Worm (Caenorhabditis elegans): Measurements from ENCODE around the gene str-6.
"Not testable (repeated sequence)": the region's sequence is repeated elsewhere in the genome, so short reads cannot be mapped to it uniquely, and the experiment has no call there.

The str-6 gene

ce11 chrV:15773941-15774340, 23.9 kb upstream of the str-6 start:
- no peak for TF ChIP-seq tab-1 (GFP tag; IDR thresholded peaks at IDR 0.05)
- TF ChIP-seq ztf-23 (GFP tag; IDR thresholded peaks at IDR 0.05), result no peak
- TF ChIP-seq cog-1 (tag; optimal IDR thresholded peaks at IDR 0.05), result no peak

- TF ChIP-seq ref-1 (GFP tag; conservative IDR thresholded peaks at IDR 0.05) (no peak), ztf-23 (GFP tag; IDR thresholded peaks at IDR 0.05) (no peak), klf-2 (GFP tag; conservative IDR thresholded peaks at IDR 0.05) (no peak), tab-1 (GFP tag; IDR thresholded peaks at IDR 0.05) (no peak), ztf-29 (GFP tag; IDR thresholded peaks at IDR 0.05) (no peak), flt-1 (GFP tag; IDR thresholded peaks at IDR 0.05) (no peak), med-1 (GFP tag; optimal IDR thresholded peaks at IDR 0.05; ENCODE audit: insufficient read depth) (no peak), T22C8.4 (GFP tag; IDR thresholded peaks at IDR 0.05) (no peak), cog-1 (tag; optimal IDR thresholded peaks at IDR 0.05) (no peak)
Observed at ce11 chrV:15773141-15773540, 23.1 kb upstream of the str-6 start, which contains the start of gene nhr-60. nhr-60 (minus strand) TSS chrV:15773241.

ce11 chrV:15769072-15769471, 19.0 kb upstream of the str-6 start, which contains the start of gene F57A10.4:
F57A10.4 (plus strand) TSS chrV:15769438.
- no peak for TF ChIP-seq ztf-23 (GFP tag; IDR thresholded peaks at IDR 0.05)
- TF ChIP-seq ref-1 (GFP tag; conservative IDR thresholded peaks at IDR 0.05), result no peak
- no peak for TF ChIP-seq med-1 (GFP tag; optimal IDR thresholded peaks at IDR 0.05; ENCODE audit: insufficient read depth)
- TF ChIP-seq cog-1 (tag; optimal IDR thresholded peaks at IDR 0.05), result no peak
- no peak for TF ChIP-seq klf-2 (GFP tag; conservative IDR thresholded peaks at IDR 0.05)
- no peak for TF ChIP-seq T22C8.4 (GFP tag; IDR thresholded peaks at IDR 0.05)
- TF ChIP-seq tab-1 (GFP tag; IDR thresholded peaks at IDR 0.05), result no peak
- TF ChIP-seq ztf-29 (GFP tag; IDR thresholded peaks at IDR 0.05), result no peak

ce11 chrV:15767385-15767784, 17.4 kb upstream of the str-6 start:
- TF ChIP-seq flt-1 (GFP tag; IDR thresholded peaks at IDR 0.05) (peak; percentile 39; the same call in 1 of the 2 replicates), tab-1 (GFP tag; IDR thresholded peaks at IDR 0.05) (peak; percentile 75), ref-1 (GFP tag; conservative IDR thresholded peaks at IDR 0.05) (0 out of 2 replicates have a peak, but pooled peaks have one; percentile 11), T22C8.4 (GFP tag; IDR thresholded peaks at IDR 0.05) (peak; percentile 22; the same call in 1 of the 2 replicates), ztf-23 (GFP tag; IDR thresholded peaks at IDR 0.05) (0 out of 2 replicates have a peak, but pooled peaks have one; percentile 57)

ce11 chrV:15766122-15766594, 16.1 kb upstream of the str-6 start, which contains the start of the genes haf-3 and F57A10.2:
haf-3 (minus strand) TSS chrV:15766172.
F57A10.2 (plus strand) TSS chrV:15766575.
- no peak for TF ChIP-seq ztf-29 (GFP tag; IDR thresholded peaks at IDR 0.05)
- TF ChIP-seq flt-1 (GFP tag; IDR thresholded peaks at IDR 0.05), result peak; percentile 67; the same call in 1 of the 2 replicates
- TF ChIP-seq cog-1 (tag; optimal IDR thresholded peaks at IDR 0.05), result peak; percentile 38
- no peak for TF ChIP-seq tab-1 (GFP tag; IDR thresholded peaks at IDR 0.05)
- TF ChIP-seq klf-2 (GFP tag; conservative IDR thresholded peaks at IDR 0.05), result 0 out of 2 replicates have a peak, but pooled peaks have one; percentile 54
- no peak for TF ChIP-seq ref-1 (GFP tag; conservative IDR thresholded peaks at IDR 0.05)
- 0 out of 2 replicates have a peak, but pooled peaks have one; percentile 53 for TF ChIP-seq ztf-23 (GFP tag; IDR thresholded peaks at IDR 0.05)
- TF ChIP-seq med-1 (GFP tag; optimal IDR thresholded peaks at IDR 0.05; ENCODE audit: insufficient read depth), result no peak

ce11 chrV:15758449-15758848, 8.4 kb upstream of the str-6 start, which contains the start of gene str-9:
str-9 (plus strand) TSS chrV:15758749.
- no peak for TF ChIP-seq cog-1 (tag; optimal IDR thresholded peaks at IDR 0.05)
- TF ChIP-seq T22C8.4 (GFP tag; IDR thresholded peaks at IDR 0.05), result no peak
- TF ChIP-seq med-1 (GFP tag; optimal IDR thresholded peaks at IDR 0.05; ENCODE audit: insufficient read depth), result no peak
- no peak for TF ChIP-seq ref-1 (GFP tag; conservative IDR thresholded peaks at IDR 0.05)
- no peak for TF ChIP-seq ztf-23 (GFP tag; IDR thresholded peaks at IDR 0.05)
- no peak for TF ChIP-seq klf-2 (GFP tag; conservative IDR thresholded peaks at IDR 0.05)
- TF ChIP-seq flt-1 (GFP tag; IDR thresholded peaks at IDR 0.05), result no peak

- no peak for TF ChIP-seq cog-1 (tag; optimal IDR thresholded peaks at IDR 0.05)
- TF ChIP-seq ref-1 (GFP tag; conservative IDR thresholded peaks at IDR 0.05), result no peak
- TF ChIP-seq tab-1 (GFP tag; IDR thresholded peaks at IDR 0.05), result no peak
- TF ChIP-seq flt-1 (GFP tag; IDR thresholded peaks at IDR 0.05), result no peak
- no peak for TF ChIP-seq ztf-29 (GFP tag; IDR thresholded peaks at IDR 0.05)
- TF ChIP-seq med-1 (GFP tag; optimal IDR thresholded peaks at IDR 0.05; ENCODE audit: insufficient read depth), result no peak
- TF ChIP-seq klf-2 (GFP tag; conservative IDR thresholded peaks at IDR 0.05), result no peak
- no peak for TF ChIP-seq T22C8.4 (GFP tag; IDR thresholded peaks at IDR 0.05)
- TF ChIP-seq ztf-23 (GFP tag; IDR thresholded peaks at IDR 0.05), result no peak
Observed at ce11 chrV:15757645-15758044, 7.6 kb upstream of the str-6 start.

ce11 chrV:15754731-15755130, 4.7 kb upstream of the str-6 start, which contains the start of gene str-8:
str-8 (plus strand) TSS chrV:15755031.
- TF ChIP-seq tab-1 (GFP tag; IDR thresholded peaks at IDR 0.05); ref-1 (GFP tag; conservative IDR thresholded peaks at IDR 0.05); T22C8.4 (GFP tag; IDR thresholded peaks at IDR 0.05): not testable (repeated sequence)

ce11 chrV:15752941-15753340, 2.9 kb upstream of the str-6 start, which contains the start of gene str-5:
str-5 (plus strand) TSS chrV:15753241.
- TF ChIP-seq ztf-23 (GFP tag; IDR thresholded peaks at IDR 0.05); klf-2 (GFP tag; conservative IDR thresholded peaks at IDR 0.05); flt-1 (GFP tag; IDR thresholded peaks at IDR 0.05): not testable (repeated sequence)

ce11 chrV:15752049-15752448, 2.0 kb upstream of the str-6 start, which contains the start of gene str-43:
str-43 (minus strand) TSS chrV:15752149.
- TF ChIP-seq ztf-29 (GFP tag; IDR thresholded peaks at IDR 0.05), result no peak
- TF ChIP-seq cog-1 (tag; optimal IDR thresholded peaks at IDR 0.05), result no peak
- no peak for TF ChIP-seq T22C8.4 (GFP tag; IDR thresholded peaks at IDR 0.05)
- no peak for TF ChIP-seq flt-1 (GFP tag; IDR thresholded peaks at IDR 0.05)
- no peak for TF ChIP-seq ref-1 (GFP tag; conservative IDR thresholded peaks at IDR 0.05)
- TF ChIP-seq ztf-23 (GFP tag; IDR thresholded peaks at IDR 0.05), result no peak
- no peak for TF ChIP-seq klf-2 (GFP tag; conservative IDR thresholded peaks at IDR 0.05)
- no peak for TF ChIP-seq tab-1 (GFP tag; IDR thresholded peaks at IDR 0.05)
- no peak for TF ChIP-seq med-1 (GFP tag; optimal IDR thresholded peaks at IDR 0.05; ENCODE audit: insufficient read depth)

Measured in whole organism, midembryonic.